Fruit fly (Drosophila melanogaster) whole organism, adult: ENCODE measurements around the gene CG43773.

ENCODE experiments used
- CG11617 ChIP-seq: fragments of 200-800 bp; sonication (Bioruptor generic); optimal IDR thresholded peaks from 2 replicates; lab custom pipeline; 2017; ENCODE audit warnings: mild to moderate bottlenecking, missing biosample characterization, missing genetic modification reagents, missing genetic modification characterization
- CG12768 ChIP-seq: fragments of 200-800 bp; sonication (Bioruptor generic); optimal IDR thresholded peaks from 2 replicates; lab custom pipeline; 2017; ENCODE audit warnings: missing biosample characterization, missing genetic modification characterization, mild to moderate bottlenecking, moderate library complexity, missing genetic modification reagents
- CG14711 ChIP-seq: fragments of 200-800 bp; sonication (Bioruptor generic); optimal IDR thresholded peaks from 2 replicates; lab custom pipeline; 2018; ENCODE audit warnings: missing biosample characterization, mild to moderate bottlenecking, missing genetic modification characterization, moderate library complexity
- CG1620 ChIP-seq: fragments of 200-800 bp; sonication (Bioruptor generic); optimal IDR thresholded peaks from 2 replicates; lab custom pipeline; 2016; ENCODE audit warnings: missing biosample characterization, missing genetic modification characterization
- CG5204 ChIP-seq: fragments of 200-800 bp; sonication (Bioruptor generic); optimal IDR thresholded peaks from 2 replicates; lab custom pipeline; 2016; ENCODE audit warnings: missing biosample characterization, missing genetic modification characterization
- CG7045 ChIP-seq: fragments of 200-800 bp; sonication (Bioruptor generic); optimal IDR thresholded peaks from 2 replicates; lab custom pipeline; 2017; ENCODE audit warnings: missing biosample characterization, mild to moderate bottlenecking, missing genetic modification characterization
- CG7101 ChIP-seq: fragments of 200-800 bp; sonication (Bioruptor generic); optimal IDR thresholded peaks from 2 replicates; lab custom pipeline; 2018; ENCODE audit warnings: missing biosample characterization, mild to moderate bottlenecking, missing genetic modification characterization, moderate library complexity
- Clk ChIP-seq: fragments of 200-800 bp; sonication (Bioruptor generic); optimal IDR thresholded peaks from 2 replicates; lab custom pipeline; 2017; ENCODE audit warnings: missing biosample characterization, missing genetic modification characterization
- Crg-1 ChIP-seq: fragments of 200-800 bp; sonication (Bioruptor generic); optimal IDR thresholded peaks from 2 replicates; lab custom pipeline; 2016; ENCODE audit warnings: missing biosample characterization, missing genetic modification characterization
- Hr96 ChIP-seq: fragments of 200-800 bp; sonication (Bioruptor generic); optimal IDR thresholded peaks from 2 replicates; lab custom pipeline; 2016; ENCODE audit warnings: missing biosample characterization, missing genetic modification characterization
- Mnt ChIP-seq: fragments of 200-800 bp; sonication (Bioruptor generic); optimal IDR thresholded peaks from 2 replicates; lab custom pipeline; 2016; ENCODE audit warnings: missing biosample characterization, mild to moderate bottlenecking, missing genetic modification characterization
- bab1 ChIP-seq: fragments of 200-800 bp; sonication (Bioruptor generic); optimal IDR thresholded peaks from 3 replicates; lab custom pipeline; 2019; ENCODE audit warnings: missing biosample characterization, mild to moderate bottlenecking, missing genetic modification characterization, moderate library complexity
- cic ChIP-seq: fragments of 200-800 bp; sonication (Bioruptor generic); optimal IDR thresholded peaks from 2 replicates; lab custom pipeline; 2017; ENCODE audit warnings: missing biosample characterization, mild to moderate bottlenecking, missing genetic modification characterization, moderate library complexity
- cnc ChIP-seq, 2 experiments: fragments of >200 bp; optimal IDR thresholded peaks; 2 replicates each; lab custom pipeline; 2017
- kay ChIP-seq: fragments of 200-800 bp; sonication (Bioruptor generic); peaks from one replicate; lab custom pipeline; 2016; ENCODE audit warnings: missing biosample characterization, missing genetic modification characterization, borderline replicate concordance
- ovo ChIP-seq: fragments of 200-800 bp; sonication (Bioruptor generic); optimal IDR thresholded peaks from 2 replicates; lab custom pipeline; 2016; ENCODE audit warnings: missing biosample characterization, missing genetic modification characterization
- pad ChIP-seq: fragments of 200-800 bp; sonication (Bioruptor generic); optimal IDR thresholded peaks from 3 replicates; lab custom pipeline; 2017; ENCODE audit warnings: missing biosample characterization, missing genetic modification characterization, mild to moderate bottlenecking, moderate library complexity, missing genetic modification reagents
- tj ChIP-seq: fragments of 200-800 bp; sonication (Bioruptor generic); optimal IDR thresholded peaks from 3 replicates; lab custom pipeline; 2017; ENCODE audit warnings: missing biosample characterization, mild to moderate bottlenecking, missing genetic modification characterization, moderate library complexity
- toe ChIP-seq: fragments of 200-800 bp; sonication (Bioruptor generic); optimal IDR thresholded peaks from 2 replicates; lab custom pipeline; 2016; ENCODE audit warnings: missing biosample characterization, missing genetic modification characterization

The CG43773 gene

dm6 chr2L:4037015-4037414 is 29.5 kb downstream of the CG43773 start:
- TF ChIP-seq CG11617 (GFP tag; lab: Kevin White, UChicago) (no peak), tj (GFP tag; lab: Kevin White, UChicago) (peak; percentile 26)

- TF ChIP-seq tj (GFP tag; lab: Kevin White, UChicago), result no peak
- TF ChIP-seq CG12768 (GFP tag; lab: Kevin White, UChicago), result no peak
- TF ChIP-seq bab1, result no peak
- no peak for TF ChIP-seq kay
- TF ChIP-seq CG7045, result no peak
- no peak for TF ChIP-seq pad (GFP tag; lab: Kevin White, UChicago)
- no peak for TF ChIP-seq CG14711 (tag; lab: Kevin White, UChicago)
- no peak for TF ChIP-seq Crg-1 (GFP tag; lab: Kevin White, UChicago)
- TF ChIP-seq cic, result no peak
- TF ChIP-seq Mnt (GFP tag; lab: Kevin White, UChicago), result no peak
- no peak for TF ChIP-seq CG7101 (tag; lab: Kevin White, UChicago)
- no peak for TF ChIP-seq CG5204 (GFP tag; lab: Kevin White, UChicago)
- no peak for TF ChIP-seq cnc (optimal IDR thresholded peaks at IDR 0.05; lab: Kevin White, UChicago)
- TF ChIP-seq Hr96 (GFP tag; lab: Kevin White, UChicago), result no peak
- no peak for TF ChIP-seq ovo
- no peak for TF ChIP-seq toe (GFP tag; lab: Kevin White, UChicago)
Measured at dm6 chr2L:4038073-4038699, 30.7 kb downstream of the CG43773 start.

dm6 chr2L:4043052-4043451 is 35.6 kb downstream of the CG43773 start:
- no peak for TF ChIP-seq CG14711 (tag; lab: Kevin White, UChicago)
- TF ChIP-seq pad (GFP tag; lab: Kevin White, UChicago), result no peak
- peak; percentile 70 for TF ChIP-seq bab1

dm6 chr2L:4045185-4045814 is 37.8 kb downstream of the CG43773 start:
- TF ChIP-seq CG5204 (GFP tag; lab: Kevin White, UChicago) (no peak), CG14711 (tag; lab: Kevin White, UChicago) (no peak), CG12768 (GFP tag; lab: Kevin White, UChicago) (no peak), Mnt (GFP tag; lab: Kevin White, UChicago) (no peak), cic (no peak), Clk (GFP tag; lab: Kevin White, UChicago) (no peak), toe (GFP tag; lab: Kevin White, UChicago) (no peak), CG7045 (no peak)

- TF ChIP-seq tj (GFP tag; lab: Kevin White, UChicago) (no peak), CG1620 (no peak), kay (no peak), CG12768 (GFP tag; lab: Kevin White, UChicago) (no peak), Crg-1 (GFP tag; lab: Kevin White, UChicago) (no peak), ovo (no peak), pad (GFP tag; lab: Kevin White, UChicago) (no peak)
Measured at dm6 chr2L:4051770-4052169, 44.3 kb downstream of the CG43773 start.

- no peak for TF ChIP-seq pad (GFP tag; lab: Kevin White, UChicago)
- peak; percentile 31 for TF ChIP-seq kay
- peak; percentile 10 for TF ChIP-seq tj (GFP tag; lab: Kevin White, UChicago)
- no peak for TF ChIP-seq CG7101 (tag; lab: Kevin White, UChicago)
Measured at dm6 chr2L:4052346-4052745, 44.9 kb downstream of the CG43773 start.

- TF ChIP-seq toe (GFP tag; lab: Kevin White, UChicago), result no peak
- TF ChIP-seq Clk (GFP tag; lab: Kevin White, UChicago), result no peak
- TF ChIP-seq CG7045, result no peak
- TF ChIP-seq kay, result no peak
Measured at dm6 chr2L:4053421-4054091, 46.1 kb downstream of the CG43773 start.
